Worm (Caenorhabditis elegans): ENCODE data around the gene T22C8.1.

DNA sequence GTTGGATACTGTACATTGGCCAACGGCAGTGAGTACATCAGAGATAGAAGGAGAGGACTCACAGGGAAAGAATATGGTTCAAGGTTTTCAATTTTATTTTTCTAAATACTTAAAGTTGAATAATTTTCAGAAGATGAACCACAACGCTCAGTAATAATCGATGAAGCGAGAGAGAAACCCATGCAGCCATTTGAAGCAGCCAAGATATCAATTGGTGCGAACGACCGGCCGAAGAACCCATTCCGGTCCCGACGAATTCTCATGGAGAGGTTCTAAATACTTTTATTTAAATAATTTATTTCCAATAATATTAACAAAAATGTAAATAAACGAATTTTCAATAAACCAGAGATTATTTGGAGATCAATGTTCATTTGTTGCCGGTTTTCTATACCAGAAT is 12.4 kb upstream of the T22C8.1 start, which contains the start of gene pigg-1:
- no peak for TF ChIP-seq nhr-19 (GFP tag; conservative IDR thresholded peaks at IDR 0.05)
- no peak for TF ChIP-seq sox-4 (tag; optimal IDR thresholded peaks at IDR 0.05)
- TF ChIP-seq snu-23 (GFP tag; optimal IDR thresholded peaks at IDR 0.05): no peak
- no peak for TF ChIP-seq lin-15B (tag; optimal IDR thresholded peaks at IDR 0.05)
- TF ChIP-seq ztf-11 (tag; optimal IDR thresholded peaks at IDR 0.05): no peak
